Worm (Caenorhabditis elegans) whole organism, L1 larva: ENCODE results near the gene npr-5.

ENCODE experiments used
- F16B12.6 ChIP-seq: fragments of 150-350 bp; optimal IDR thresholded peaks from 2 replicates; lab custom pipeline; 2014; ENCODE audit warnings: missing biosample characterization, missing genetic modification characterization
- Y116A8C.19 ChIP-seq: sonication (generic microtip); optimal IDR thresholded peaks from 2 replicates; lab custom pipeline; 2016; ENCODE audit warnings: missing compliant biosample characterization, missing genetic modification characterization, borderline replicate concordance
- aly-2 ChIP-seq: fragments of 150-350 bp; optimal IDR thresholded peaks from 2 replicates; lab custom pipeline; 2014; ENCODE audit warnings: missing biosample characterization, missing genetic modification characterization
- blmp-1 ChIP-seq: fragments of 150-350 bp; optimal IDR thresholded peaks from 2 replicates; lab custom pipeline; 2014; ENCODE audit warnings: missing biosample characterization, missing genetic modification characterization
- ceh-8 ChIP-seq: fragments of 200-800 bp; sonication (Bioruptor generic); optimal IDR thresholded peaks from 2 replicates; lab custom pipeline; 2018; ENCODE audit warnings: mild to moderate bottlenecking, missing genetic modification characterization, moderate library complexity, missing compliant biosample characterization
- ceh-90 ChIP-seq: sonication (generic microtip); optimal IDR thresholded peaks from 2 replicates; lab custom pipeline; 2016; ENCODE audit warnings: missing genetic modification characterization, missing compliant biosample characterization
- efl-1 ChIP-seq, 4 experiments: fragments of 150-350 bp; optimal IDR thresholded peaks in 3 of 4; peaks in 1 of 4; 1 replicate in 1 of 4; 2 replicates in 3 of 4; lab custom pipeline; 2014; ENCODE audit warnings: missing biosample characterization in 2 of 4, missing genetic modification characterization in 2 of 4, missing genetic modification reagents in 2 of 4
- elt-2 ChIP-seq: sonication (generic microtip); optimal IDR thresholded peaks from 2 replicates; lab custom pipeline; 2016; ENCODE audit warnings: missing genetic modification characterization, mild to moderate bottlenecking, inconsistent platforms, missing compliant biosample characterization, missing genetic modification reagents
- fkh-10 ChIP-seq: sonication (generic microtip); optimal IDR thresholded peaks from 2 replicates; lab custom pipeline; 2017; ENCODE audit warnings: missing biosample characterization, missing genetic modification reagents, missing genetic modification characterization
- fkh-4 ChIP-seq: sonication (generic microtip); optimal IDR thresholded peaks from 2 replicates; lab custom pipeline; 2016; ENCODE audit warnings: missing compliant biosample characterization, missing genetic modification characterization, borderline replicate concordance
- fos-1 ChIP-seq: fragments of 150-350 bp; optimal IDR thresholded peaks from 2 replicates; lab custom pipeline; 2014; ENCODE audit warnings: missing biosample characterization, missing genetic modification characterization
- hlh-4 ChIP-seq: sonication (generic microtip); optimal IDR thresholded peaks from 2 replicates; lab custom pipeline; 2016; ENCODE audit warnings: mild to moderate bottlenecking, missing genetic modification characterization, missing compliant biosample characterization
- hpl-2 ChIP-seq: fragments of 150-350 bp; optimal IDR thresholded peaks from 2 replicates; lab custom pipeline; 2014; ENCODE audit warnings: missing biosample characterization, missing genetic modification reagents, missing genetic modification characterization
- irx-1 ChIP-seq: sonication (generic microtip); optimal IDR thresholded peaks from 2 replicates; lab custom pipeline; 2016; ENCODE audit warnings: missing genetic modification characterization, missing compliant biosample characterization
- isw-1 ChIP-seq: fragments of 200-800 bp; sonication (Bioruptor generic); IDR thresholded peaks from 2 replicates; pipeline ENCODE4 v1.3.6; 2022; ENCODE audit warnings: missing genetic modification characterization, missing compliant biosample characterization
- mab-9 ChIP-seq: fragments of 200-800 bp; sonication (Bioruptor generic); IDR thresholded peaks from 2 replicates; pipeline ENCODE4 v1.3.6; 2022; ENCODE audit warnings: missing genetic modification reagents, missing genetic modification characterization, missing compliant biosample characterization
- mdl-1 ChIP-seq, 2 experiments: fragments of 150-350 bp; optimal IDR thresholded peaks; 2 replicates each; lab custom pipeline; 2014 to 2017; ENCODE audit warnings: missing biosample characterization in 2 of 2, missing genetic modification characterization in 2 of 2, inconsistent platforms in 1 of 2
- mef-2 ChIP-seq: fragments of 150-350 bp; optimal IDR thresholded peaks from 2 replicates; lab custom pipeline; 2014; ENCODE audit warnings: missing biosample characterization, missing genetic modification characterization
- nhr-12 ChIP-seq: sonication (generic microtip); optimal IDR thresholded peaks from 2 replicates; lab custom pipeline; 2017; ENCODE audit warnings: missing biosample characterization, missing genetic modification characterization
- nhr-19 ChIP-seq: fragments of 200-800 bp; sonication (Bioruptor generic); conservative IDR thresholded peaks from 2 replicates; pipeline ENCODE4 v1.3.6; 2022; ENCODE audit warnings: missing genetic modification characterization, missing compliant biosample characterization
- nhr-20 ChIP-seq: sonication (generic microtip); optimal IDR thresholded peaks from 2 replicates; lab custom pipeline; 2016; ENCODE audit warnings: mild to moderate bottlenecking, missing genetic modification characterization, missing compliant biosample characterization
- nhr-237 ChIP-seq: fragments of 150-350 bp; optimal IDR thresholded peaks from 2 replicates; lab custom pipeline; 2014; ENCODE audit warnings: missing biosample characterization, missing genetic modification characterization
- nhr-28 ChIP-seq: fragments of 150-350 bp; optimal IDR thresholded peaks from 2 replicates; lab custom pipeline; 2014; ENCODE audit warnings: missing biosample characterization, missing genetic modification characterization
- nhr-85 ChIP-seq: sonication (generic microtip); peaks from one replicate; lab custom pipeline; 2016; ENCODE audit warnings: missing genetic modification characterization, inconsistent platforms, missing compliant biosample characterization
- nhr-90 ChIP-seq: sonication (generic microtip); optimal IDR thresholded peaks from 2 replicates; lab custom pipeline; 2016; ENCODE audit warnings: mild to moderate bottlenecking, missing genetic modification characterization, missing compliant biosample characterization; ENCODE audit not compliant: poor library complexity
- skn-1 ChIP-seq: fragments of 150-350 bp; optimal IDR thresholded peaks from 2 replicates; lab custom pipeline; 2014; ENCODE audit warnings: missing biosample characterization, missing genetic modification characterization
- snpc-4 ChIP-seq: fragments of 150-350 bp; optimal IDR thresholded peaks from 2 replicates; lab custom pipeline; 2014; ENCODE audit warnings: missing biosample characterization, missing genetic modification characterization
- snu-23 ChIP-seq: sonication (generic microtip); optimal IDR thresholded peaks from 2 replicates; lab custom pipeline; 2016; ENCODE audit warnings: missing genetic modification characterization, missing compliant biosample characterization
- sox-4 ChIP-seq: sonication (generic microtip); optimal IDR thresholded peaks from 2 replicates; lab custom pipeline; 2016; ENCODE audit warnings: missing genetic modification characterization, missing compliant biosample characterization
- sptf-1 ChIP-seq: fragments of 150-350 bp; optimal IDR thresholded peaks from 2 replicates; lab custom pipeline; 2014; ENCODE audit warnings: missing biosample characterization, missing genetic modification characterization
- swsn-7 ChIP-seq: sonication (generic microtip); optimal IDR thresholded peaks from 2 replicates; lab custom pipeline; 2016; ENCODE audit warnings: missing genetic modification characterization, missing compliant biosample characterization
- tlp-1 ChIP-seq: fragments of 150-350 bp; optimal IDR thresholded peaks from 2 replicates; lab custom pipeline; 2014; ENCODE audit warnings: missing biosample characterization, missing genetic modification characterization
- unc-30 ChIP-seq: sonication (generic microtip); optimal IDR thresholded peaks from 2 replicates; lab custom pipeline; 2017; ENCODE audit warnings: missing biosample characterization, missing genetic modification characterization
- unc-98 ChIP-seq: fragments of 200-800 bp; sonication (Bioruptor generic); IDR thresholded peaks from 2 replicates; pipeline ENCODE4 v1.3.6; 2022; ENCODE audit warnings: missing genetic modification characterization, missing compliant biosample characterization
- ztf-11 ChIP-seq, 2 experiments: sonication (generic microtip); optimal IDR thresholded peaks; 2 replicates each; lab custom pipeline; 2016 to 2017; ENCODE audit warnings: missing genetic modification characterization in 2 of 2, missing biosample characterization in 1 of 2, missing compliant biosample characterization in 1 of 2

npr-5 gene

ce11 chrV:272837-273236 is 8.7 kb downstream of the npr-5 start, which contains the start of gene nlp-70:
TSS of gene nlp-70 (minus strand) at chrV:272937.
- TF ChIP-seq nhr-237 (tag; lab: Kevin White, UChicago), result no peak
- no peak for TF ChIP-seq snu-23 (GFP tag; lab: Kevin White, UChicago)
- no peak for TF ChIP-seq fkh-10 (GFP tag; lab: Kevin White, UChicago)
- no peak for TF ChIP-seq hlh-4
- TF ChIP-seq F16B12.6 (tag; lab: Kevin White, UChicago), result no peak
- no peak for TF ChIP-seq ceh-8
- TF ChIP-seq mef-2, result no peak
- no peak for TF ChIP-seq swsn-7
- no peak for TF ChIP-seq nhr-19
- no peak for TF ChIP-seq tlp-1 (tag; lab: Kevin White, UChicago)
- no peak for TF ChIP-seq snpc-4 (tag; lab: Kevin White, UChicago)
- no peak for TF ChIP-seq irx-1 (tag; lab: Kevin White, UChicago)
- no peak for TF ChIP-seq mdl-1 (tag; optimal IDR thresholded peaks at IDR 0.05; lab: Kevin White, UChicago)
- no peak for TF ChIP-seq mab-9
- no peak for TF ChIP-seq hpl-2 (GFP tag; lab: Kevin White, UChicago)
- TF ChIP-seq nhr-28, result no peak
- TF ChIP-seq skn-1, result no peak
- TF ChIP-seq fos-1 (tag; lab: Kevin White, UChicago), result no peak
- TF ChIP-seq elt-2, result no peak
- TF ChIP-seq, all 84 proteins: peak for 0

- TF ChIP-seq blmp-1 (tag; lab: Kevin White, UChicago) (no peak), unc-98 (GFP tag; lab: Robert Waterston, UW) (no peak)
These were observed 13.5 kb downstream of the npr-5 start, which contains the start of gene lgc-26 for ce11 chrV:268007-268406. TSS of gene lgc-26 (plus strand) at chrV:268307.

- peak; percentile 93 for TF ChIP-seq sox-4
- TF ChIP-seq hlh-4, result peak; percentile 64
- TF ChIP-seq unc-30 (tag; lab: Kevin White, UChicago), result peak; percentile 3
- TF ChIP-seq ztf-11 (tag; optimal IDR thresholded peaks at IDR 0.05; lab: Kevin White, UChicago), result peak; percentile 32 to 81
- peak; percentile 40 for TF ChIP-seq nhr-28
- TF ChIP-seq fkh-4 (tag; lab: Kevin White, UChicago), result peak; percentile 66
- TF ChIP-seq mef-2, result peak; percentile 40
- peak; percentile 62 for TF ChIP-seq Y116A8C.19 (tag; lab: Kevin White, UChicago)
- TF ChIP-seq ceh-90 (tag; lab: Kevin White, UChicago), result peak; percentile 69
- TF ChIP-seq irx-1 (tag; lab: Kevin White, UChicago), result peak; percentile 87
- TF ChIP-seq aly-2 (tag; lab: Kevin White, UChicago), result peak; percentile 36
- peak; percentile 44 for TF ChIP-seq sptf-1
These were observed 16.2 kb downstream of the npr-5 start for ce11 chrV:265062-265963.

- peak; percentile 18 for TF ChIP-seq nhr-90 (tag; lab: Kevin White, UChicago)
- TF ChIP-seq nhr-20, result peak; percentile 7
- TF ChIP-seq nhr-85, result peak; percentile 82
- no peak for TF ChIP-seq nhr-12 (tag; lab: Kevin White, UChicago)
- no peak for TF ChIP-seq isw-1 (GFP tag; lab: Robert Waterston, UW)
- TF ChIP-seq efl-1 (optimal IDR thresholded peaks at IDR 0.05; lab: Kevin White, UChicago), result no peak
- peak in 1 of 2 experiments; percentile 89 for TF ChIP-seq efl-1 (GFP tag; optimal IDR thresholded peaks at IDR 0.05 in 1 of 2; lab: Kevin White, UChicago)
- peak; percentile 81 for TF ChIP-seq blmp-1 (tag; lab: Kevin White, UChicago)
These were observed 21.2 kb downstream of the npr-5 start for ce11 chrV:260334-260733.
